Fruit fly (Drosophila melanogaster) Kc167 (cell line): Measurements from ENCODE around the gene Ns3.

Experiments
- Sin3A ChIP-seq: fragments of >200 bp; optimal IDR thresholded peaks from 2 replicates; lab custom pipeline; 2018; ENCODE audit warnings: missing external identifiers
- h ChIP-seq: fragments of >200 bp; optimal IDR thresholded peaks from 3 replicates; lab custom pipeline; 2018; ENCODE audit warnings: missing external identifiers
- psq ChIP-seq: fragments of >200 bp; optimal IDR thresholded peaks from 2 replicates; lab custom pipeline; 2017; ENCODE audit warnings: missing external identifiers
- ttk ChIP-seq: sonication (Bioruptor generic); optimal IDR thresholded peaks from 2 replicates; lab custom pipeline; 2017; ENCODE audit warnings: missing external identifiers

dm6 chrX:1507751-1508150, 43.7 kb upstream of the Ns3 start, which contains the start of gene Nmdar2:
- TF ChIP-seq psq (lab: Kevin White, UChicago) (no peak), h (no peak), ttk (lab: Kevin White, UChicago) (no peak), Sin3A (no peak)
